Worm (Caenorhabditis elegans): Measurements from ENCODE around the gene tor-2.
A peak's percentile ranks its signal among the peaks of the same experiment; 100 is the strongest.

DNA sequence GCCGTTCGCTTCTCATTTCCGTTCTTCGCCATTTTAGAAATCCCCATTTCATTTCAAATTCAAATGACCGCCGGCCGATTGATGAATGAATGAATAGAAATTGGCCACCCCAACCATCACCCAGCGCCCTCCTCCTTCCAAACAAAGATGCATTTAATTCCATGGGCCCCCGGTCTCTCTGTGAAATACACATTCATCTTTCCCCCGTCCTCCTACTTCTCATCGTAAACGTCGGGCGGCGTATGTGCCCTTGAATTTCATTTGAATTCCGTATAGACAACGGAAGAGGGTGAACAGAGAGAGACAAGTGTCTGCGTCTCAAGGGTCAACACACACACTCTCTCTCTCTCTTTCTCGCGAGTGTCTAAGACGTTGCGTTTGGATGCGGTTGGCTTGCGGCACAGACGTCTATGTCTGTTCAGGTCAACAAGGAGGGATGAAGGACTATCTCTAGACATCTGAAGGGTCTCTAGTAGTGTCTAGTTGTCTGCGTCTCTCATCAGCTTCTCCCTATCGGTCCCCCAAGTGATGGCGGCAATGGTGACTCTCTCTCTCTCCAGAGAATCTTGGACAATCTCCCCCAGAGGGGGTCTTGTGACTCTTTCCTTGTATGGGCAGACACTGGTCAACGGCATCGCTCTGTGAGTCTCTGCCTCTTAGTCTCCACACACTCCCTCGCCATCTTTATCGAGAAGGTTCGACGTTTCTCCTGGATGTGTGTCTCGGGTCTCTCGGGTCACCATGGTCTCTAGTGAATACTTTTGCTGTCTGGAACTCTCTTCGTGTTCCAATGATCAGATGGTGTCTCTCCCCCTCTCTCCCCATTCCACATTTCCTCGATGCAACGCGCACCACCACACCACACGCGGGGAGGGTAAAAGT, 48.9 kb upstream of the tor-2 start:
- peak; percentile 23 for TF ChIP-seq nhr-12 (tag; optimal IDR thresholded peaks at IDR 0.05)
- no peak for TF ChIP-seq snpc-4 (tag; optimal IDR thresholded peaks at IDR 0.05)
- peak; percentile 81 for TF ChIP-seq ztf-11 (tag; optimal IDR thresholded peaks at IDR 0.05)
- TF ChIP-seq lin-13 (tag; optimal IDR thresholded peaks at IDR 0.05): peak; percentile 49
- TF ChIP-seq lsy-2 (tag; optimal IDR thresholded peaks at IDR 0.05): peak; percentile 18
- peak; percentile 1 for TF ChIP-seq ceh-43 (GFP tag; optimal IDR thresholded peaks at IDR 0.05)
- TF ChIP-seq nhr-76 (tag; optimal IDR thresholded peaks at IDR 0.05): no peak
- no peak for TF ChIP-seq zip-8 (tag; optimal IDR thresholded peaks at IDR 0.05)
- TF ChIP-seq sptf-1 (tag; optimal IDR thresholded peaks at IDR 0.05): peak; percentile 70
- peak; percentile 84 for TF ChIP-seq unc-62 (GFP tag; optimal IDR thresholded peaks at IDR 0.05)

Measured in whole organism, mixed stage, embryonic.